Worm (Caenorhabditis elegans) whole organism, L1 larva: ENCODE data around the gene btf-1.

Experiments
- F16B12.6 ChIP-seq: fragments of 150-350 bp; optimal IDR thresholded peaks from 2 replicates; lab custom pipeline; 2014; ENCODE audit warnings: missing biosample characterization, missing genetic modification characterization
- alr-1 ChIP-seq: fragments of 200-800 bp; sonication (Bioruptor generic); optimal IDR thresholded peaks from 2 replicates; lab custom pipeline; 2018; ENCODE audit warnings: borderline replicate concordance, mild to moderate bottlenecking, missing genetic modification characterization, missing compliant biosample characterization
- aly-2 ChIP-seq: fragments of 150-350 bp; optimal IDR thresholded peaks from 2 replicates; lab custom pipeline; 2014; ENCODE audit warnings: missing biosample characterization, missing genetic modification characterization
- blmp-1 ChIP-seq: fragments of 150-350 bp; optimal IDR thresholded peaks from 2 replicates; lab custom pipeline; 2014; ENCODE audit warnings: missing biosample characterization, missing genetic modification characterization
- ceh-88 ChIP-seq: fragments of 200-800 bp; sonication (Bioruptor generic); IDR thresholded peaks from 2 replicates; pipeline ENCODE4 v1.3.6; 2022; ENCODE audit warnings: missing genetic modification characterization, missing compliant biosample characterization
- dpl-1 ChIP-seq, 3 experiments: fragments of 150-350 bp in 2 of 3; sonication (generic microtip) in 1 of 3; optimal IDR thresholded peaks; 2 replicates each; lab custom pipeline; 2014 to 2017; ENCODE audit warnings: missing biosample characterization in 3 of 3, missing genetic modification characterization in 3 of 3, missing genetic modification reagents in 3 of 3
- dsc-1 ChIP-seq: sonication (generic microtip); optimal IDR thresholded peaks from 2 replicates; lab custom pipeline; 2016; ENCODE audit warnings: mild to moderate bottlenecking, missing genetic modification characterization, missing compliant biosample characterization
- efl-1 ChIP-seq, 4 experiments: fragments of 150-350 bp; optimal IDR thresholded peaks in 3 of 4; peaks in 1 of 4; 1 replicate in 1 of 4; 2 replicates in 3 of 4; lab custom pipeline; 2014; ENCODE audit warnings: missing biosample characterization in 2 of 4, missing genetic modification characterization in 2 of 4, missing genetic modification reagents in 2 of 4
- elt-2 ChIP-seq: sonication (generic microtip); optimal IDR thresholded peaks from 2 replicates; lab custom pipeline; 2016; ENCODE audit warnings: missing genetic modification characterization, mild to moderate bottlenecking, inconsistent platforms, missing compliant biosample characterization, missing genetic modification reagents
- ets-5 ChIP-seq: fragments of 200-800 bp; sonication (Bioruptor generic); IDR thresholded peaks from 2 replicates; pipeline ENCODE4 v1.3.6; 2022; ENCODE audit warnings: missing genetic modification characterization, missing compliant biosample characterization
- fkh-4 ChIP-seq: sonication (generic microtip); optimal IDR thresholded peaks from 2 replicates; lab custom pipeline; 2016; ENCODE audit warnings: missing compliant biosample characterization, missing genetic modification characterization, borderline replicate concordance
- fkh-8 ChIP-seq: sonication (generic microtip); optimal IDR thresholded peaks from 2 replicates; lab custom pipeline; 2016; ENCODE audit warnings: mild to moderate bottlenecking, missing genetic modification characterization, missing compliant biosample characterization
- fos-1 ChIP-seq: fragments of 150-350 bp; optimal IDR thresholded peaks from 2 replicates; lab custom pipeline; 2014; ENCODE audit warnings: missing biosample characterization, missing genetic modification characterization
- hlh-17 ChIP-seq: fragments of 200-800 bp; sonication (Bioruptor generic); optimal IDR thresholded peaks from 2 replicates; lab custom pipeline; 2018; ENCODE audit warnings: missing genetic modification characterization, mild to moderate bottlenecking, missing compliant biosample characterization, moderate library complexity, borderline replicate concordance
- lin-35 ChIP-seq, 2 experiments: fragments of 150-350 bp; optimal IDR thresholded peaks; 2 replicates each; lab custom pipeline; 2014; ENCODE audit warnings: missing biosample characterization in 2 of 2, missing genetic modification characterization in 2 of 2, missing genetic modification reagents in 2 of 2
- lir-3 ChIP-seq: sonication (generic microtip); optimal IDR thresholded peaks from 2 replicates; lab custom pipeline; 2016; ENCODE audit warnings: mild to moderate bottlenecking, missing genetic modification characterization, moderate library complexity, missing compliant biosample characterization; ENCODE audit not compliant: poor library complexity
- nhr-11 ChIP-seq: fragments of 150-350 bp; optimal IDR thresholded peaks from 2 replicates; lab custom pipeline; 2014; ENCODE audit warnings: missing biosample characterization, missing genetic modification characterization
- nhr-12 ChIP-seq: sonication (generic microtip); optimal IDR thresholded peaks from 2 replicates; lab custom pipeline; 2017; ENCODE audit warnings: missing biosample characterization, missing genetic modification characterization
- nhr-19 ChIP-seq: fragments of 200-800 bp; sonication (Bioruptor generic); conservative IDR thresholded peaks from 2 replicates; pipeline ENCODE4 v1.3.6; 2022; ENCODE audit warnings: missing genetic modification characterization, missing compliant biosample characterization
- nhr-20 ChIP-seq: sonication (generic microtip); optimal IDR thresholded peaks from 2 replicates; lab custom pipeline; 2016; ENCODE audit warnings: mild to moderate bottlenecking, missing genetic modification characterization, missing compliant biosample characterization
- nhr-237 ChIP-seq: fragments of 150-350 bp; optimal IDR thresholded peaks from 2 replicates; lab custom pipeline; 2014; ENCODE audit warnings: missing biosample characterization, missing genetic modification characterization
- nhr-71 ChIP-seq: sonication (generic microtip); optimal IDR thresholded peaks from 2 replicates; lab custom pipeline; 2016; ENCODE audit warnings: mild to moderate bottlenecking, missing genetic modification characterization, moderate library complexity, missing compliant biosample characterization
- nhr-84 ChIP-seq: sonication (generic microtip); optimal IDR thresholded peaks from 2 replicates; lab custom pipeline; 2017; ENCODE audit warnings: missing biosample characterization, missing genetic modification characterization
- nhr-85 ChIP-seq: sonication (generic microtip); peaks from one replicate; lab custom pipeline; 2016; ENCODE audit warnings: missing genetic modification characterization, inconsistent platforms, missing compliant biosample characterization
- nhr-90 ChIP-seq: sonication (generic microtip); optimal IDR thresholded peaks from 2 replicates; lab custom pipeline; 2016; ENCODE audit warnings: mild to moderate bottlenecking, missing genetic modification characterization, missing compliant biosample characterization; ENCODE audit not compliant: poor library complexity
- pag-3 ChIP-seq: sonication (generic microtip); optimal IDR thresholded peaks from 2 replicates; lab custom pipeline; 2017; ENCODE audit warnings: missing genetic modification characterization, mild to moderate bottlenecking, missing compliant biosample characterization, antibody characterized with exemption, borderline replicate concordance; ENCODE audit not compliant: insufficient read depth
- rnt-1 ChIP-seq: sonication (generic microtip); optimal IDR thresholded peaks from 2 replicates; lab custom pipeline; 2016; ENCODE audit warnings: mild to moderate bottlenecking, missing genetic modification characterization, moderate library complexity, missing compliant biosample characterization
- snpc-4 ChIP-seq: fragments of 150-350 bp; optimal IDR thresholded peaks from 2 replicates; lab custom pipeline; 2014; ENCODE audit warnings: missing biosample characterization, missing genetic modification characterization
- sptf-1 ChIP-seq: fragments of 150-350 bp; optimal IDR thresholded peaks from 2 replicates; lab custom pipeline; 2014; ENCODE audit warnings: missing biosample characterization, missing genetic modification characterization
- sup-37 ChIP-seq: fragments of 200-800 bp; sonication (Bioruptor generic); optimal IDR thresholded peaks from 2 replicates; lab custom pipeline; 2018; ENCODE audit warnings: mild to moderate bottlenecking, missing genetic modification characterization, missing compliant biosample characterization
- tbx-2 ChIP-seq: sonication (generic microtip); optimal IDR thresholded peaks from 2 replicates; lab custom pipeline; 2016; ENCODE audit warnings: missing genetic modification characterization, missing compliant biosample characterization
- tlp-1 ChIP-seq: fragments of 150-350 bp; optimal IDR thresholded peaks from 2 replicates; lab custom pipeline; 2014; ENCODE audit warnings: missing biosample characterization, missing genetic modification characterization
- unc-98 ChIP-seq: fragments of 200-800 bp; sonication (Bioruptor generic); IDR thresholded peaks from 2 replicates; pipeline ENCODE4 v1.3.6; 2022; ENCODE audit warnings: missing genetic modification characterization, missing compliant biosample characterization
- zag-1 ChIP-seq: fragments of 150-350 bp; optimal IDR thresholded peaks from 2 replicates; lab custom pipeline; 2014; ENCODE audit warnings: missing biosample characterization, missing genetic modification characterization

The btf-1 gene

ce11 chrII:13164062-13164461 lies 35.9 kb upstream of the btf-1 start:
- TF ChIP-seq nhr-19 (GFP tag; lab: Robert Waterston, UW) (no peak), fos-1 (no peak), dsc-1 (tag; lab: Kevin White, UChicago) (no peak)

ce11 chrII:13165683-13166259 lies 34.2 kb upstream of the btf-1 start, which contains the start of gene moe-3:
TSS of gene moe-3 (minus strand) at chrII:13165733.
- TF ChIP-seq lin-35 (GFP tag; optimal IDR thresholded peaks at IDR 0.05; lab: Kevin White, UChicago) (peak in 1 of 2 experiments; percentile 61), dpl-1 (GFP tag; optimal IDR thresholded peaks at IDR 0.05; lab: Kevin White, UChicago) (peak in 1 of 3 experiments; percentile 17), nhr-237 (tag; lab: Kevin White, UChicago) (no peak), elt-2 (tag; lab: Kevin White, UChicago) (peak; percentile 22), nhr-20 (peak; percentile 30), nhr-12 (no peak), efl-1 (optimal IDR thresholded peaks at IDR 0.05; lab: Kevin White, UChicago) (no peak), efl-1 (GFP tag; optimal IDR thresholded peaks at IDR 0.05 in 1 of 2; lab: Kevin White, UChicago) (peak in 1 of 2 experiments; percentile 57)
- TF ChIP-seq, all 84 proteins: peak for 5

- TF ChIP-seq efl-1 (optimal IDR thresholded peaks at IDR 0.05; lab: Kevin White, UChicago), result no peak
- peak in 1 of 2 experiments; percentile 71 for TF ChIP-seq efl-1 (GFP tag; optimal IDR thresholded peaks at IDR 0.05 in 1 of 2; lab: Kevin White, UChicago)
- TF ChIP-seq blmp-1 (tag; lab: Kevin White, UChicago), result peak; percentile 98
- no peak for TF ChIP-seq snpc-4 (tag; lab: Kevin White, UChicago)
Measured at ce11 chrII:13167493-13167892, 32.5 kb upstream of the btf-1 start.

ce11 chrII:13170696-13171095 lies 29.3 kb upstream of the btf-1 start:
- TF ChIP-seq nhr-84 (tag; lab: Kevin White, UChicago), result no peak
- no peak for TF ChIP-seq aly-2 (tag; lab: Kevin White, UChicago)
- peak; percentile 10 for TF ChIP-seq blmp-1 (tag; lab: Kevin White, UChicago)

- TF ChIP-seq sup-37 (GFP tag; lab: Kevin White, UChicago) (no peak), blmp-1 (tag; lab: Kevin White, UChicago) (peak; percentile 25)
Measured at ce11 chrII:13174435-13174834, 25.5 kb upstream of the btf-1 start.

- TF ChIP-seq nhr-84 (tag; lab: Kevin White, UChicago) (no peak), fkh-8 (tag; lab: Kevin White, UChicago) (peak; percentile 25)
Measured at ce11 chrII:13181465-13181864, 18.5 kb upstream of the btf-1 start, which contains the start of gene W09H1.1. TSS of gene W09H1.1 (minus strand) at chrII:13181565.

ce11 chrII:13183228-13183755 lies 16.7 kb upstream of the btf-1 start, which contains the start of the genes W09H1.4 and his-73:
TSS of gene W09H1.4 (plus strand) at chrII:13183528.
TSS of gene his-73 (plus strand) at chrII:13183705.
- TF ChIP-seq tlp-1 (tag; lab: Kevin White, UChicago) (no peak), pag-3 (no peak), zag-1 (tag; lab: Kevin White, UChicago) (no peak), nhr-20 (no peak)

- TF ChIP-seq unc-98 (GFP tag; lab: Robert Waterston, UW) (no peak), lir-3 (tag; lab: Kevin White, UChicago) (no peak), fos-1 (no peak), pag-3 (no peak), nhr-85 (tag; lab: Kevin White, UChicago) (no peak), nhr-11 (tag; lab: Kevin White, UChicago) (no peak), sup-37 (GFP tag; lab: Kevin White, UChicago) (no peak), sptf-1 (tag; lab: Kevin White, UChicago) (no peak), alr-1 (tag; lab: Kevin White, UChicago) (no peak), ceh-88 (no peak), hlh-17 (GFP tag; lab: Kevin White, UChicago) (no peak), nhr-90 (tag; lab: Kevin White, UChicago) (no peak), fkh-4 (tag; lab: Kevin White, UChicago) (no peak), nhr-71 (no peak), rnt-1 (tag; lab: Kevin White, UChicago) (no peak), tbx-2 (tag; lab: Kevin White, UChicago) (no peak), F16B12.6 (tag; lab: Kevin White, UChicago) (no peak), ets-5 (GFP tag; lab: Robert Waterston, UW) (no peak), lin-35 (GFP tag; optimal IDR thresholded peaks at IDR 0.05; lab: Kevin White, UChicago) (no peak)
Measured at ce11 chrII:13184129-13184528, 15.8 kb upstream of the btf-1 start, which contains the start of gene W09H1.3. TSS of gene W09H1.3 (plus strand) at chrII:13184429.
